Worm (Caenorhabditis elegans) whole organism, young adult: ENCODE data around the gene H06H21.37.

Experiments used
- Y95B8A.8 ChIP-seq: fragments of 200-800 bp; sonication (Bioruptor generic); IDR thresholded peaks from 2 replicates; pipeline ENCODE4 v1.3.6; 2022; ENCODE audit warnings: missing genetic modification reagents, missing genetic modification characterization, missing compliant biosample characterization
- egl-44 ChIP-seq: fragments of 200-800 bp; sonication (Bioruptor generic); IDR thresholded peaks from 2 replicates; pipeline ENCODE4 v1.3.6; 2022; ENCODE audit warnings: missing genetic modification reagents, missing genetic modification characterization, missing compliant biosample characterization
- madf-3 ChIP-seq: fragments of 200-800 bp; sonication (Bioruptor generic); IDR thresholded peaks from 2 replicates; pipeline ENCODE4 v1.3.6; 2022; ENCODE audit warnings: missing genetic modification reagents, missing genetic modification characterization, missing compliant biosample characterization
- snpc-4 ChIP-seq, 5 experiments: fragments of 150-350 bp in 1 of 5; sonication (generic microtip) in 4 of 5; optimal IDR thresholded peaks; 2 replicates each; lab custom pipeline; 2014 to 2018; ENCODE audit warnings: missing genetic modification characterization in 5 of 5, missing biosample characterization in 3 of 5, antibody characterized with exemption in 2 of 5, mild to moderate bottlenecking in 2 of 5, missing compliant biosample characterization in 2 of 5, missing genotype in 2 of 5, moderate library complexity in 2 of 5, missing genetic modification reagents in 1 of 5
- unc-130 ChIP-seq: sonication (generic microtip); optimal IDR thresholded peaks from 2 replicates; lab custom pipeline; 2016; ENCODE audit warnings: missing genetic modification reagents, missing genetic modification characterization, missing compliant biosample characterization
- unc-62 ChIP-seq: fragments of 150-350 bp; optimal IDR thresholded peaks from 2 replicates; lab custom pipeline; 2014; ENCODE audit warnings: missing biosample characterization, missing genetic modification reagents, missing genetic modification characterization
- zfh-2 ChIP-seq: fragments of 200-800 bp; sonication (Bioruptor generic); conservative IDR thresholded peaks from 2 replicates; pipeline ENCODE4 v1.3.6; 2022; ENCODE audit warnings: missing genetic modification reagents, missing genetic modification characterization, missing compliant biosample characterization

DNA sequence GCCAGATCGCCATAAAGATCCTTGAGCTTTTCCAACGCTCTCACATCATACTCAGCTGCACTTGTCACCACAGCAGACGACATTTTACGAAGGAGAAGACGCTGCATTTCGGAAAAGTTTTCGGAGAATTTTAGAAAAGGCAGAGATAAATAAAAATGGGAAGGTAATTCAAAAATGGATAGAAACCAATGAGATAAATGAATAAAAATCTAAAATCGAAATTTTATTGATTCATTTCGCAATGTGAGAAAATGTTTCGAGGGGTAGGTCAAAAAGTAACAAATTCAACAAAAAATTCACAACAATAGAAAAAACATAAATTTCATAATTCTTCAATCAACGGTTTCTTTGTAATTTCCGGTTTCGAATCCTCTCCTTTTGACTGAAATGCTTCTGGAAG, 3.3 kb downstream of the H06H21.37 start, which contains the start of gene dpf-5:
- TF ChIP-seq snpc-4 (GFP tag; optimal IDR thresholded peaks at IDR 0.05; lab: Kevin White, UChicago) (no peak), snpc-4 (tag; optimal IDR thresholded peaks at IDR 0.05; lab: Kevin White, UChicago) (no peak), unc-130 (no peak), egl-44 (GFP tag; lab: Robert Waterston, UW) (no peak), madf-3 (no peak), unc-62 (GFP tag; lab: Kevin White, UChicago) (no peak), zfh-2 (GFP tag; lab: Robert Waterston, UW) (no peak), Y95B8A.8 (no peak)
